Worm (Caenorhabditis elegans): ENCODE measurements around the gene bcc-1.

DNA sequence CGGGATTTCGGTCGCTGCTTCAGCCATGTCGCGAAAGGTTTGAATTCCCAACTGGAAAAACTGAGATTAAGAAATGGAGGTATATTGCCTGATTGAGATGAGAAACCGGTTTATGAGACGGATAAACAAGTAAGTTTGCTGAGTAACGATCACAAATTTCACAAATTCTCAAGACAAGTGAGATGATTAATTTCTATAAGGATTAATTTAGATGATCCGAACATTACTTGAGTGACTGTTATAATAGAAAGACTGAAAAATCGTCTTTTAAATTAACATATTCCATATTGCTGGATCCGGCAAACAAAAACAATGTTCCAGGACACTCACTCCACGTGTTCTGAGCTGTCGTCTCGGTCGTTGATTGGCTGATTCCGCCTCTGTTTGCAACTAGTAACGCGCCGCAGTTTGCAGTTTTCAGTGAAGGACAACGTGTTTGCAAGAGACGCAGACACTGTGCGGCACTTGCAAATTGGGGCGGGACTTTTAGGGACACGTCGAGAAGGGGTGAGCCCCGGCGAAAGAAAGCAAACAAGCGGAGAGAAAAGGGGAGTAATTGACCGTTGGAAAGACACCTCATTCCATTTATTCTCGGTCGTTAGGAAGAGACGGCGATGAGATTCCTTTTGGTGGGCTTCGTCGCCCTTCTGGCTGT, 26.6 kb upstream of the bcc-1 start, which contains the start of the genes imp-2 and enpl-1:
- TF ChIP-seq zip-4 (GFP tag; optimal IDR thresholded peaks at IDR 0.05), result peak; percentile 60
- peak; percentile 76 for TF ChIP-seq sup-37 (GFP tag; optimal IDR thresholded peaks at IDR 0.05)

Measured in whole organism, L1 larva.